Worm (Caenorhabditis elegans): ENCODE measurements around the gene srh-145.

DNA sequence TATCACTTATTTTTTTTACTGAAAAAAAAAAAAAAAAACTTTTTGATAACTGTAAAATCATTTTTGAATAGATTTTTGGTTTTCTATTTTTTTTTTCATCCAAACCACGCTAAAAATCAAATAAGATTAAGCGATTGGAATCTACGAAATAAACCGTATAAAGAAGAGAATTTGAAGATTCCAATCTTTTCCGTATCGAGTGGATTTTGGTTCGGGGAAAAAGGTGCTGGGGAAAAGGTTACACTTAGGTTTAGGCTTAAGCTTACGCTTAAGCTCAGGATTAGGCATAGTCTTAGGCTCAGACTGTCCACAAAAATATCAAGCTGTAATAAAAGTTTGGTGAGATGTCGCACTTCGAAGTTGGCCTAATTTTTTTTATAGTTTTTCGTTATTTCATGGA lies 14.8 kb upstream of the srh-145 start, which contains the start of gene F13A7.12:
- TF ChIP-seq nhr-237 (tag; optimal IDR thresholded peaks at IDR 0.05) (no peak), lin-1 (GFP tag; IDR thresholded peaks at IDR 0.05) (no peak), dpl-1 (GFP tag; optimal IDR thresholded peaks at IDR 0.05) (no peak), egl-27 (tag; optimal IDR thresholded peaks at IDR 0.05) (no peak), F49E8.2 (tag; optimal IDR thresholded peaks at IDR 0.05; ENCODE audit: borderline replicate concordance) (no peak), hmg-1.1 (GFP tag; IDR thresholded peaks at IDR 0.05) (no peak)
